Fruit fly (Drosophila melanogaster): Measurements from ENCODE around the gene CG31272.

dm6 chr3R:10782167-10782566, 23.0 kb upstream of the CG31272 start, which contains the start of gene CG42633:
- TF ChIP-seq Mnt (GFP tag; optimal IDR thresholded peaks at IDR 0.05) (no peak), Crg-1 (GFP tag; optimal IDR thresholded peaks at IDR 0.05) (no peak), CG11617 (GFP tag; optimal IDR thresholded peaks at IDR 0.05) (no peak), pad (GFP tag; optimal IDR thresholded peaks at IDR 0.05) (no peak), kay (GFP tag; ENCODE audit: borderline replicate concordance) (no peak), CG1620 (GFP tag; optimal IDR thresholded peaks at IDR 0.05) (no peak), cic (GFP tag; optimal IDR thresholded peaks at IDR 0.05) (no peak)
